Fruit fly (Drosophila melanogaster) whole organism, embryonic: ENCODE measurements around the gene snk.

ENCODE experiments used
- Awh ChIP-seq: fragments of 200-800 bp; sonication (Bioruptor generic); IDR thresholded peaks from 2 replicates; pipeline ENCODE4, ENCODE4 v1.3.6; 2022; ENCODE audit warnings: missing biosample characterization, missing genetic modification characterization
- CG11085 ChIP-seq: fragments of 200-800 bp; sonication (Bioruptor generic); IDR thresholded peaks from 2 replicates; pipeline ENCODE4 v1.3.6; 2022; ENCODE audit warnings: missing biosample characterization, missing genetic modification characterization
- CG11560 ChIP-seq: fragments of 200-800 bp; sonication (Bioruptor generic); IDR thresholded peaks from 3 replicates; pipeline ENCODE4 v1.3.6; 2022; ENCODE audit warnings: missing biosample characterization, missing genetic modification characterization
- CG13296 ChIP-seq: fragments of 200-800 bp; sonication (Bioruptor generic); optimal IDR thresholded peaks from 3 replicates; lab custom pipeline; 2018; ENCODE audit warnings: missing biosample characterization, mild to moderate bottlenecking, missing genetic modification characterization
- CG13624 ChIP-seq: fragments of 200-800 bp; sonication (Bioruptor generic); optimal IDR thresholded peaks from 2 replicates; lab custom pipeline; 2016; ENCODE audit warnings: missing biosample characterization, missing genetic modification characterization
- CG14441 ChIP-seq: fragments of 200-800 bp; sonication (Bioruptor generic); IDR thresholded peaks from 2 replicates; pipeline ENCODE4 v1.3.6; 2022; ENCODE audit warnings: missing biosample characterization, missing genetic modification characterization
- CG14965 ChIP-seq: fragments of 200-800 bp; sonication (Bioruptor generic); optimal IDR thresholded peaks from 2 replicates; lab custom pipeline; 2016; ENCODE audit warnings: missing biosample characterization, missing genetic modification characterization, borderline replicate concordance
- CG16863 ChIP-seq: fragments of 200-800 bp; sonication (Bioruptor generic); optimal IDR thresholded peaks from 3 replicates; lab custom pipeline; 2016; ENCODE audit warnings: missing biosample characterization, missing genetic modification characterization
- CG17186 ChIP-seq: fragments of 200-800 bp; sonication (Bioruptor generic); optimal IDR thresholded peaks from 3 replicates; lab custom pipeline; 2017; ENCODE audit warnings: missing biosample characterization, missing genetic modification reagents, missing genetic modification characterization
- CG17802 ChIP-seq: fragments of 200-800 bp; sonication (Bioruptor generic); optimal IDR thresholded peaks from 2 replicates; lab custom pipeline; 2018; ENCODE audit warnings: missing biosample characterization, mild to moderate bottlenecking, missing genetic modification characterization, moderate library complexity
- CG18011 ChIP-seq: fragments of 200-800 bp; sonication (Bioruptor generic); optimal IDR thresholded peaks from 2 replicates; lab custom pipeline; 2017; ENCODE audit warnings: missing biosample characterization, missing genetic modification characterization, mild to moderate bottlenecking, moderate library complexity, missing genotype
- CG2199 ChIP-seq: fragments of 200-800 bp; sonication (Bioruptor generic); IDR thresholded peaks from 3 replicates; pipeline ENCODE4 v1.3.6; 2022; ENCODE audit warnings: missing biosample characterization, missing genetic modification characterization
- CG31365 ChIP-seq: fragments of 200-800 bp; sonication (Bioruptor generic); optimal IDR thresholded peaks from 2 replicates; lab custom pipeline; 2018; ENCODE audit warnings: missing biosample characterization, mild to moderate bottlenecking, missing genetic modification characterization
- CG31388 ChIP-seq: fragments of 200-800 bp; sonication (Bioruptor generic); optimal IDR thresholded peaks from 2 replicates; lab custom pipeline; 2016; ENCODE audit warnings: missing biosample characterization, missing genetic modification characterization
- CG34422 ChIP-seq: fragments of 200-800 bp; sonication (Bioruptor generic); IDR thresholded peaks from 3 replicates; pipeline ENCODE4 v1.3.6; 2022; ENCODE audit warnings: missing biosample characterization, missing genetic modification characterization
- CG3995 ChIP-seq: fragments of 200-800 bp; sonication (Bioruptor generic); optimal IDR thresholded peaks from 3 replicates; lab custom pipeline; 2016; ENCODE audit warnings: missing biosample characterization, missing genetic modification characterization
- CG43689 ChIP-seq: fragments of 200-800 bp; sonication (Bioruptor generic); IDR thresholded peaks from 2 replicates; pipeline ENCODE4 v1.3.6; 2022; ENCODE audit warnings: missing biosample characterization, missing genetic modification characterization
- CG4617 ChIP-seq: fragments of 200-800 bp; sonication (Bioruptor generic); optimal IDR thresholded peaks from 3 replicates; lab custom pipeline; 2016; ENCODE audit warnings: missing biosample characterization, missing genetic modification characterization, borderline replicate concordance
- CG7786 ChIP-seq: fragments of 200-800 bp; sonication (Bioruptor generic); optimal IDR thresholded peaks from 2 replicates; lab custom pipeline; 2016; ENCODE audit warnings: missing biosample characterization, missing genetic modification characterization
- CG7987 ChIP-seq: fragments of 200-800 bp; sonication (Bioruptor generic); optimal IDR thresholded peaks from 2 replicates; lab custom pipeline; 2018; ENCODE audit warnings: missing biosample characterization, mild to moderate bottlenecking, missing genetic modification characterization, moderate library complexity
- CG8388 ChIP-seq: fragments of 200-800 bp; sonication (Bioruptor generic); optimal IDR thresholded peaks from 2 replicates; lab custom pipeline; 2019; ENCODE audit warnings: missing biosample characterization, mild to moderate bottlenecking, missing genetic modification characterization, moderate library complexity
- CG8478 ChIP-seq: fragments of >200 bp; optimal IDR thresholded peaks from 2 replicates; lab custom pipeline; 2018
- CG9797 ChIP-seq: fragments of 200-800 bp; sonication (Bioruptor generic); optimal IDR thresholded peaks from 3 replicates; lab custom pipeline; 2018; ENCODE audit warnings: missing biosample characterization, mild to moderate bottlenecking, missing genetic modification characterization
- D ChIP-seq, 2 experiments: fragments of 200-800 bp in 1 of 2; fragments of >200 bp in 1 of 2; sonication (Bioruptor generic) in 1 of 2; optimal IDR thresholded peaks; 2 replicates in 1 of 2; 3 replicates in 1 of 2; lab custom pipeline; 2017; ENCODE audit warnings: mild to moderate bottlenecking in 1 of 2, missing biosample characterization in 1 of 2, missing genetic modification characterization in 1 of 2, missing genetic modification reagents in 1 of 2
- Dip3 ChIP-seq: fragments of 200-800 bp; sonication (Bioruptor generic); optimal IDR thresholded peaks from 3 replicates; lab custom pipeline; 2016; ENCODE audit warnings: missing biosample characterization, missing genetic modification characterization
- Ets65A ChIP-seq: fragments of 200-800 bp; sonication (Bioruptor generic); peaks from one replicate; lab custom pipeline; 2016; ENCODE audit warnings: missing biosample characterization, missing genetic modification characterization
- Gsc ChIP-seq: fragments of 200-800 bp; sonication (Bioruptor generic); IDR thresholded peaks from 2 replicates; pipeline ENCODE4 v1.3.6; 2022; ENCODE audit warnings: missing biosample characterization, missing genetic modification characterization
- MESR4 ChIP-seq: fragments of 200-800 bp; sonication (Bioruptor generic); optimal IDR thresholded peaks from 2 replicates; lab custom pipeline; 2018; ENCODE audit warnings: missing biosample characterization, mild to moderate bottlenecking, missing genetic modification characterization, moderate library complexity
- Meics ChIP-seq: fragments of 200-800 bp; sonication (Bioruptor generic); optimal IDR thresholded peaks from 2 replicates; lab custom pipeline; 2017; ENCODE audit warnings: missing biosample characterization, mild to moderate bottlenecking, missing genetic modification characterization
- NC2β ChIP-seq: fragments of 200-800 bp; sonication (Bioruptor generic); optimal IDR thresholded peaks from 2 replicates; lab custom pipeline; 2016; ENCODE audit warnings: missing biosample characterization, missing genetic modification characterization
- Rfx ChIP-seq: fragments of 200-800 bp; sonication (Bioruptor generic); IDR thresholded peaks from 2 replicates; pipeline ENCODE4 v1.3.6; 2022; ENCODE audit warnings: missing biosample characterization, missing genetic modification characterization
- Sry-β ChIP-seq: fragments of 200-800 bp; sonication (Bioruptor generic); optimal IDR thresholded peaks from 2 replicates; lab custom pipeline; 2018; ENCODE audit warnings: missing biosample characterization, mild to moderate bottlenecking, missing genetic modification characterization, moderate library complexity
- ara ChIP-seq: fragments of 200-800 bp; sonication (Bioruptor generic); IDR thresholded peaks from 2 replicates; pipeline ENCODE4 v1.3.6; 2022; ENCODE audit warnings: missing biosample characterization, missing genetic modification characterization
- cg ChIP-seq: fragments of 200-800 bp; sonication (Bioruptor generic); optimal IDR thresholded peaks from 3 replicates; lab custom pipeline; 2019; ENCODE audit warnings: missing biosample characterization, mild to moderate bottlenecking, missing genetic modification characterization, moderate library complexity
- chif ChIP-seq, 2 experiments: fragments of 200-800 bp; sonication (Bioruptor generic); optimal IDR thresholded peaks; 3 replicates each; lab custom pipeline; 2016; ENCODE audit warnings: missing biosample characterization in 2 of 2, missing genetic modification characterization in 2 of 2
- crc ChIP-seq: fragments of 200-800 bp; sonication (Bioruptor generic); optimal IDR thresholded peaks from 2 replicates; lab custom pipeline; 2016; ENCODE audit warnings: missing biosample characterization, missing genetic modification characterization
- crol ChIP-seq: fragments of 200-800 bp; sonication (Bioruptor generic); IDR thresholded peaks from 2 replicates; pipeline ENCODE4 v1.3.6; 2022; ENCODE audit warnings: missing biosample characterization, missing genetic modification characterization
- disco-r ChIP-seq: fragments of 200-800 bp; sonication (Bioruptor generic); optimal IDR thresholded peaks from 2 replicates; lab custom pipeline; 2016; ENCODE audit warnings: missing biosample characterization, missing genetic modification characterization
- en ChIP-seq: fragments of 200-800 bp; sonication (Bioruptor generic); optimal IDR thresholded peaks from 2 replicates; lab custom pipeline; 2016; ENCODE audit warnings: missing biosample characterization, missing genetic modification characterization
- ind ChIP-seq: fragments of 200-800 bp; sonication (Bioruptor generic); optimal IDR thresholded peaks from 3 replicates; lab custom pipeline; 2016; ENCODE audit warnings: missing biosample characterization, missing genetic modification characterization
- knrl ChIP-seq: fragments of 200-800 bp; sonication (Bioruptor generic); IDR thresholded peaks from 3 replicates; pipeline ENCODE4 v1.3.6; 2022; ENCODE audit warnings: missing biosample characterization, missing genetic modification characterization; ENCODE audit not compliant: partially characterized antibody
- sd ChIP-seq: fragments of 200-800 bp; sonication (Bioruptor generic); optimal IDR thresholded peaks from 3 replicates; lab custom pipeline; 2018; ENCODE audit warnings: missing biosample characterization, mild to moderate bottlenecking, missing genetic modification characterization, moderate library complexity
- toy ChIP-seq: fragments of 200-800 bp; sonication (Bioruptor generic); IDR thresholded peaks from 2 replicates; pipeline ENCODE4 v1.3.6; 2022; ENCODE audit warnings: missing biosample characterization, missing genetic modification characterization
- trem ChIP-seq: fragments of 200-800 bp; optimal IDR thresholded peaks from 3 replicates; lab custom pipeline; 2019; ENCODE audit warnings: missing biosample characterization, mild to moderate bottlenecking, missing genetic modification characterization, moderate library complexity
- twi ChIP-seq: fragments of 200-800 bp; optimal IDR thresholded peaks from 2 replicates; lab custom pipeline; 2019; ENCODE audit warnings: missing biosample characterization, mild to moderate bottlenecking, missing genetic modification characterization, moderate library complexity
- vvl ChIP-seq: fragments of 200-800 bp; sonication (Bioruptor generic); IDR thresholded peaks from 2 replicates; pipeline ENCODE4 v1.3.6; 2022; ENCODE audit warnings: missing biosample characterization, missing genetic modification characterization
- wek ChIP-seq: fragments of 200-800 bp; sonication (Bioruptor generic); optimal IDR thresholded peaks from 3 replicates; lab custom pipeline; 2018; ENCODE audit warnings: missing biosample characterization, mild to moderate bottlenecking, missing genetic modification characterization, moderate library complexity
- wor ChIP-seq: fragments of 200-800 bp; sonication (Bioruptor generic); IDR thresholded peaks from 2 replicates; pipeline ENCODE4 v1.3.6; 2022; ENCODE audit warnings: missing biosample characterization, missing genetic modification characterization

snk gene

DNA sequence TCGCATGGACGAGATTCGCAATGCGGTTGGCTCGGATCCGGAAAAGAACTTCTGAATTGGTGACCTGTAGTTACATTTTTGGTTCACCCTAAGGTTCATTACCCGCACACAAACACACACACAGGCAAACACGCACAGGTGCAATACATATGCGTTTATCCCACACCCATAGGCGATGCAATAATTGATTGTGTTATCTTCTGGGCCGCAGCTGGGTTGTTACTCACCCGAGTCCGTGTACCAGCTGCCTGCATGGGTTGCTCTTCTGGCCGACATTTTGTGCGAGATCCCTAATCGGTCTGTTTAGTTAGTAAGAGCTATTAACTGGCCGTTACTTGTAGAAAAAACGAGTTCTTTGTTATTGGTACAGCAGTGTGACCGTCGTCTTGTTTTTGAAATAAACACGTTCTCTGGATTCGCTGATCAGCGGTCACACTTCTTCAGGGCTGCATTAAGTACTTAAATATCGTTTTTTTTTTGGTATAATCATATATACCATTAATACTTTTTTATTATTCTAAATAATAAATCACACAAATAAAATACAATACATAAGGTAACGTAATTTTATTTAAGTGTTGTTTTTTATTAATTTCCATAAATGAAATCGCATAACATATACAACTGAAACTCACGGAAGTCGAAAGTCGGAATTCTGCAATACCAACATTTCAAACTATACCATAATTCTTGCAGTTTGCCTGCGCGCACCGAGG is 31.5 kb downstream of the snk start, which contains the start of gene CG8031 (continued):
- TF ChIP-seq CG13624 (no peak), knrl (GFP tag; lab: Robert Waterston, UW) (no peak), CG3995 (no peak), wor (GFP tag; lab: Robert Waterston, UW) (no peak), Meics (no peak), CG34422 (peak; percentile 66; the same call in 2 of the 3 replicates), ara (GFP tag; lab: Robert Waterston, UW) (no peak), CG18011 (GFP tag; lab: Kevin White, UChicago) (no peak)

DNA sequence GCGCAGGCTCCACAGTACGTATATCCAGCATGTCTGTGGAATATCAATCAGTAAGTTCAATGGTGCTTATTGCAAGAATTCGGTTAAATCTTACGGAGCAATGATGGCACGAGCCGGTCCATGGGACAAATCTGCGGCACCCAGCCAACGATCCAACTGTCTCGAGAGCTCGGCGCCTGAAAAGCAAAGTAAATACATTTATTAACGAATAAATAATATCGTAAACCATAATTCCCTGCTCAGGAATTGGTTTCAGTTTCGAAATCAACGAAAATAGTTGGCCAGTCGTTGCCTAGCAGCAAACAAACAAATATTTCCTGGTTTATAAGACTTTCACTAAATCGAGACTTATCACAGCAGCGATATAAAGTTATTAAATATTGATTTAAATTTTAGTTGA is 33.0 kb downstream of the snk start, which contains the start of gene CG11656:
TSS of gene CG11656 (plus strand) at position 301 of the 400 bp plus-strand sequence.
- TF ChIP-seq vvl (GFP tag; lab: Robert Waterston, UW) (no peak), Gsc (no peak), crc (GFP tag; lab: Kevin White, UChicago) (no peak), en (no peak)

DNA sequence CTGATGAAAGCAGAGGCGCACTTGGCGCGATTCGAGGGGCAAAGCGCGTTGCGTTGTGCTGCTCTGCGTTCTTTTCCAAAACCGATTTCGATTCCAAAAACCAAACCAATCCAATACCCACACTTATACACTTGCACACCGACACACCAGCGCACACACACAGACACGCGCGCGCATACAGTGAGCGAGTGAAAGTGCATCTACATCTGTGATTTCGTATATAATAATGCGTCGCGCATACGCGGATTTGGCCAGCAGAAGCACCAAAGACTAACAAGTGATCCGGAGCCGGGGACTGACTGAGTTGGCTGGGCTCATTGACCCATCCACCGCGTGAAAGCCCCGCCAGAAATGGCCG is 44.4 kb downstream of the snk start:
- peak; percentile 92 for TF ChIP-seq cg (GFP tag; lab: Kevin White, UChicago)
- TF ChIP-seq CG17802 (tag; lab: Kevin White, UChicago): no peak
- TF ChIP-seq CG16863 (GFP tag; lab: Kevin White, UChicago): no peak
- peak; percentile 40 for TF ChIP-seq CG8478 (lab: Kevin White, UChicago)
- TF ChIP-seq CG31388: no peak
- no peak for TF ChIP-seq CG17186 (GFP tag; lab: Kevin White, UChicago)
- TF ChIP-seq CG31365 (tag; lab: Kevin White, UChicago): no peak
- peak; percentile 18 for TF ChIP-seq CG4617 (GFP tag; lab: Kevin White, UChicago)
- no peak for TF ChIP-seq wek (GFP tag; lab: Kevin White, UChicago)
- no peak for TF ChIP-seq NC2β (GFP tag; lab: Kevin White, UChicago)
- no peak for TF ChIP-seq twi (tag; lab: Kevin White, UChicago)
- TF ChIP-seq CG11560 (tag; lab: Robert Waterston, UW): no peak
- no peak for TF ChIP-seq wor (GFP tag; lab: Robert Waterston, UW)
- no peak for TF ChIP-seq CG34422
- TF ChIP-seq sd (tag; lab: Kevin White, UChicago): no peak
- TF ChIP-seq Dip3: no peak
- no peak for TF ChIP-seq CG43689 (GFP tag; lab: Robert Waterston, UW)
- no peak for TF ChIP-seq ind (GFP tag; lab: Kevin White, UChicago)
- TF ChIP-seq MESR4 (GFP tag; lab: Kevin White, UChicago): peak; percentile 4
- no peak for TF ChIP-seq CG13296 (GFP tag; lab: Kevin White, UChicago)
- TF ChIP-seq CG9797 (GFP tag; lab: Kevin White, UChicago): no peak
- TF ChIP-seq CG7987 (GFP tag; lab: Kevin White, UChicago): no peak
- TF ChIP-seq vvl (GFP tag; lab: Robert Waterston, UW): no peak
- TF ChIP-seq CG7786 (GFP tag; lab: Kevin White, UChicago): no peak
- TF ChIP-seq CG2199: no peak
- TF ChIP-seq Rfx: no peak
- TF ChIP-seq CG14965: no peak
- TF ChIP-seq Ets65A (GFP tag; lab: Kevin White, UChicago): peak; percentile 22
- TF ChIP-seq CG11085: no peak
- TF ChIP-seq CG14441: no peak
- no peak for TF ChIP-seq Sry-β (GFP tag; lab: Kevin White, UChicago)
- TF ChIP-seq disco-r (GFP tag; lab: Kevin White, UChicago): no peak
- TF ChIP-seq toy (GFP tag; lab: Robert Waterston, UW): no peak
- TF ChIP-seq crol (GFP tag; lab: Robert Waterston, UW): no peak
- no peak for TF ChIP-seq trem
- TF ChIP-seq D (optimal IDR thresholded peaks at IDR 0.05; lab: Kevin White, UChicago): no peak
- no peak for TF ChIP-seq D (GFP tag; optimal IDR thresholded peaks at IDR 0.05; lab: Kevin White, UChicago)
- no peak for TF ChIP-seq chif (GFP tag; optimal IDR thresholded peaks at IDR 0.05; lab: Kevin White, UChicago)
- TF ChIP-seq CG8388: peak; percentile 97
- no peak for TF ChIP-seq Awh (GFP tag; lab: Robert Waterston, UW)
